Worm (Caenorhabditis elegans): ENCODE data around the gene F58A4.6.

Gene F58A4.6

DNA sequence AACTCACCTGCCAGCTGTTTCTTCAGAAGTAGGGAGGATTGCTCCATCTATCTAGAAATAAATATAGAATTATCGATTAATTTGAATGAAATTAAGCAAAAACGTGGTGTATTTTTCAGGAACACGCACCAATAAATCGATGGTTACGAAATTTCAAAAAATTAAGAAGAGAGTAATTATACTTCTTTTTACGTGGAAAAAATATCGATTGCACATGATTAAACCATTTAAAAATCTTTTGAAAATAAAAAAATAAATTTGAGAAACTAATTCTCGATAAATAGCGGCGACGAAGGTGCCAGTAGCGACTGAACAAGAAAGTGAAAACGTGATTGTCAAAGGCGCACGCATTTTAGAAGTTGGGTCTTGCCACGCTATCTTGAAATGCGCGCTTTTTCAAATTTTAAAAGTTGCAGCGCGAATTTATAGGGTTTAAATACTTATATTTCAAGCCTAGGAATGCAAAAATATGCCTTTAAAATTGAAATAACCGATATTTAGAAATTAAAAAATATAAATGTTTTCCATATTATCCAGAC, 16.9 kb downstream of the F58A4.6 start, which contains the start of gene ubc-7 (continued):
- no peak for TF ChIP-seq unc-30 (tag; optimal IDR thresholded peaks at IDR 0.05)
- peak; percentile 89 for TF ChIP-seq nhr-47 (tag; optimal IDR thresholded peaks at IDR 0.05)
- no peak for TF ChIP-seq alr-1 (tag; optimal IDR thresholded peaks at IDR 0.05; ENCODE audit: borderline replicate concordance)
- peak; percentile 38 for TF ChIP-seq ama-1 (optimal IDR thresholded peaks at IDR 0.05)
- TF ChIP-seq nhr-77 (tag; optimal IDR thresholded peaks at IDR 0.05): peak; percentile 79
- peak; percentile 81 for TF ChIP-seq rnt-1 (tag; optimal IDR thresholded peaks at IDR 0.05)
- TF ChIP-seq lin-39 (tag; optimal IDR thresholded peaks at IDR 0.05): peak; percentile 76
- TF ChIP-seq nhr-85 (tag): peak; percentile 86
- no peak for TF ChIP-seq efl-3 (GFP tag; optimal IDR thresholded peaks at IDR 0.05)
- peak; percentile 76 for TF ChIP-seq lin-14 (GFP tag; optimal IDR thresholded peaks at IDR 0.05)
- peak in 3 of 6 experiments; percentile 20 to 92 (median 74) for TF ChIP-seq elt-3 (tag; optimal IDR thresholded peaks at IDR 0.05)
- TF ChIP-seq zag-1 (tag; optimal IDR thresholded peaks at IDR 0.05): no peak
- TF ChIP-seq mep-1 (tag; optimal IDR thresholded peaks at IDR 0.05): peak; percentile 88
- no peak for TF ChIP-seq ces-1 (GFP tag; optimal IDR thresholded peaks at IDR 0.05)
- TF ChIP-seq hpl-2 (GFP tag; optimal IDR thresholded peaks at IDR 0.05): no peak
- peak; percentile 2 for TF ChIP-seq nhr-12 (tag; optimal IDR thresholded peaks at IDR 0.05)
- TF ChIP-seq grh-1 (GFP tag; IDR thresholded peaks at IDR 0.05): peak; percentile 76
- no peak for TF ChIP-seq pag-3 (tag; optimal IDR thresholded peaks at IDR 0.05; ENCODE audit: borderline replicate concordance, insufficient read depth)
- TF ChIP-seq pax-3 (tag; optimal IDR thresholded peaks at IDR 0.05): no peak
- TF ChIP-seq egl-13 (tag; optimal IDR thresholded peaks at IDR 0.05): peak; percentile 53
- TF ChIP-seq ets-5 (GFP tag; IDR thresholded peaks at IDR 0.05): no peak
- no peak for TF ChIP-seq C34B4.2 (tag; optimal IDR thresholded peaks at IDR 0.05)
- TF ChIP-seq lsy-2 (tag; optimal IDR thresholded peaks at IDR 0.05): peak; percentile 91 to 94
- TF ChIP-seq dsc-1 (tag; optimal IDR thresholded peaks at IDR 0.05): peak; percentile 67
- TF ChIP-seq unc-98 (GFP tag; IDR thresholded peaks at IDR 0.05): no peak
- TF ChIP-seq nhr-20 (tag; optimal IDR thresholded peaks at IDR 0.05): peak; percentile 87
- TF ChIP-seq hlh-4 (tag; optimal IDR thresholded peaks at IDR 0.05): no peak
- peak; percentile 64 for TF ChIP-seq C04F5.9 (tag; optimal IDR thresholded peaks at IDR 0.05)
- TF ChIP-seq nhr-84 (tag; optimal IDR thresholded peaks at IDR 0.05): no peak
- TF ChIP-seq sptf-1 (tag; optimal IDR thresholded peaks at IDR 0.05): no peak
- peak; percentile 89 for TF ChIP-seq snu-23 (GFP tag; optimal IDR thresholded peaks at IDR 0.05)
- TF ChIP-seq elt-2 (tag; optimal IDR thresholded peaks at IDR 0.05): peak; percentile 38

DNA sequence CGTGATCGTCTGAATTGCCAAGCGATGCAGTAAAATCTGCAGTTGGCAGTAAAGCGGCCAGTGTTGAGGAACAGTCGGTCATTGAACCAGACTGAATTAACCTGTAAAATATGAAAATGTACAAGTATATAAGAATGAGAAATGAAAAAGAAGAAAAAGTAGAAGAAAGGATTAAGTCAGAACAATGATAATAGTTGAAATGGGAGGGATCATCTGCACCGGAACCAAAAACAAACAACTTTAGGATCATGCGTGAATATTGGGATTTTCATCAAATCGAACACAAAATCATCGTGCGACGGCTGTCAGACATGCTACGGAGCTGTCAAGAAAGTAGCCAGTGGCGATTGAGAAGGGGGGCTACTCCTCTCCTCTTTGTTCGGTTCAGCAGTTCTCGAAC, 22.7 kb downstream of the F58A4.6 start, which contains the start of gene gei-13:
Gene gei-13, minus strand, starts transcription at position 101 of the 400 bp plus-strand sequence.
- TF ChIP-seq efl-1 (optimal IDR thresholded peaks at IDR 0.05) (no peak), efl-1 (GFP tag; optimal IDR thresholded peaks at IDR 0.05 in 1 of 2) (peak in 1 of 2 experiments; percentile 78), nhr-85 (tag) (no peak)

DNA sequence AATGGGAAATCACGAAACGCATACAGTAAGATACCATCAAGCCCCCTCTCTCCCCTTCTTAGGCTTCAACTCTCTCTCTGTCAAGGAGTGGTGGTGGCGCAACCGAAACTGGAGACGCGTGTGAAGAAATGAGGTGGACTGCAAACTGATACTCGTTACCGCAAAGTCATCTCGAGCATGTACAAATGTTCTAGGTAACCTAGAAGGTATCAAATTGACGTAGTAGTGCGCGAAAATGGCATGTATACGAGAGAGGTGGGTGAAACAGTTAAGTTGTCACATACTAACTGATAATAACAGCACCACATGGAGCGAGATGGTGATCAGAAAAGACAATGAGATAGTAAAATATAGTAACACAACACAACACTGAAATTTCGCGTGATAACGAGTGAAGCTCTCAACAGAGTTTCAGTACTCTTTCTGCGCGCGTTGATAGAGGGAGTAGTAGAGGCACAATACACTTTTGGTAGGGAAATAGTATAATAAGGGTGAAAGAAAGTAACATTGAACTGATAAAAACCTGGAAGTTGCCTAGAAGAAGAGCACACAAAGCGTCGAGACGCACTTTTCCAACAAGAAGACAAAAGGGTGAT, 24.0 kb downstream of the F58A4.6 start:
- TF ChIP-seq lin-14 (GFP tag; optimal IDR thresholded peaks at IDR 0.05) (peak; percentile 20), efl-3 (GFP tag; optimal IDR thresholded peaks at IDR 0.05) (no peak), aha-1 (tag; optimal IDR thresholded peaks at IDR 0.05) (no peak), nhr-76 (tag; optimal IDR thresholded peaks at IDR 0.05) (no peak), lir-3 (tag; optimal IDR thresholded peaks at IDR 0.05; ENCODE audit: poor library complexity) (no peak), elt-2 (tag; optimal IDR thresholded peaks at IDR 0.05) (peak; percentile 82), lin-35 (GFP tag; optimal IDR thresholded peaks at IDR 0.05) (peak in 1 of 2 experiments; percentile 43), lin-39 (tag; optimal IDR thresholded peaks at IDR 0.05) (no peak), vab-15 (tag; optimal IDR thresholded peaks at IDR 0.05) (no peak), ama-1 (optimal IDR thresholded peaks at IDR 0.05) (no peak), efl-1 (optimal IDR thresholded peaks at IDR 0.05) (no peak), efl-1 (GFP tag; optimal IDR thresholded peaks at IDR 0.05 in 1 of 2) (peak in 1 of 2 experiments; percentile 80), blmp-1 (tag; optimal IDR thresholded peaks at IDR 0.05) (peak; percentile 2), unc-86 (tag; optimal IDR thresholded peaks at IDR 0.05) (no peak), ceh-63 (GFP tag; optimal IDR thresholded peaks at IDR 0.05) (no peak), sox-4 (tag; optimal IDR thresholded peaks at IDR 0.05) (no peak), nhr-20 (tag; optimal IDR thresholded peaks at IDR 0.05) (peak; percentile 10), nhr-85 (tag) (no peak), aly-2 (tag; optimal IDR thresholded peaks at IDR 0.05) (no peak)
